Fruit fly (Drosophila melanogaster) whole organism, prepupa: ENCODE measurements around the gene CG6321.

ENCODE experiments used
- Blimp-1 ChIP-seq: fragments of 200-800 bp; sonication (Bioruptor generic); optimal IDR thresholded peaks from 3 replicates; lab custom pipeline; 2017; ENCODE audit warnings: missing biosample characterization, missing genetic modification characterization, mild to moderate bottlenecking, moderate library complexity, missing genetic modification reagents
- CG10631 ChIP-seq: fragments of 200-800 bp; sonication (Bioruptor generic); optimal IDR thresholded peaks from 2 replicates; lab custom pipeline; 2016; ENCODE audit warnings: missing biosample characterization, missing genetic modification characterization
- CG10669 ChIP-seq: fragments of 200-800 bp; sonication (Bioruptor generic); optimal IDR thresholded peaks from 3 replicates; lab custom pipeline; 2018; ENCODE audit warnings: missing biosample characterization, mild to moderate bottlenecking, missing genetic modification characterization, moderate library complexity
- CG11294 ChIP-seq: fragments of 200-800 bp; sonication (Bioruptor generic); IDR thresholded peaks from 2 replicates; pipeline ENCODE4 v1.3.6; 2022; ENCODE audit warnings: missing biosample characterization, missing genetic modification characterization
- CG11762 ChIP-seq: fragments of 200-800 bp; sonication (Bioruptor generic); optimal IDR thresholded peaks from 3 replicates; lab custom pipeline; 2016; ENCODE audit warnings: missing biosample characterization, missing genetic modification characterization; ENCODE audit not compliant: insufficient read depth
- CG11902 ChIP-seq: fragments of 200-800 bp; sonication (Bioruptor generic); optimal IDR thresholded peaks from 3 replicates; lab custom pipeline; 2016; ENCODE audit warnings: missing biosample characterization, missing genetic modification characterization
- CG15336 ChIP-seq: fragments of 200-800 bp; sonication (Bioruptor generic); IDR thresholded peaks from 2 replicates; pipeline ENCODE4 v1.3.6; 2022; ENCODE audit warnings: missing biosample characterization, missing genetic modification characterization
- CG16779 ChIP-seq: fragments of 200-800 bp; sonication (Bioruptor generic); optimal IDR thresholded peaks from 3 replicates; lab custom pipeline; 2017; ENCODE audit warnings: missing biosample characterization, mild to moderate bottlenecking, missing genetic modification characterization
- CG3032 ChIP-seq: fragments of 200-800 bp; optimal IDR thresholded peaks from 2 replicates; lab custom pipeline; 2019; ENCODE audit warnings: missing biosample characterization, mild to moderate bottlenecking, missing genetic modification characterization, moderate library complexity
- CG31627 ChIP-seq: fragments of 200-800 bp; sonication (Bioruptor generic); optimal IDR thresholded peaks from 3 replicates; lab custom pipeline; 2016; ENCODE audit warnings: missing biosample characterization, missing genetic modification characterization
- CG32006 ChIP-seq: fragments of 200-800 bp; sonication (Bioruptor generic); optimal IDR thresholded peaks from 3 replicates; lab custom pipeline; 2017; ENCODE audit warnings: missing biosample characterization, mild to moderate bottlenecking, missing genetic modification characterization
- CG34406 ChIP-seq: fragments of 200-800 bp; sonication (Bioruptor generic); optimal IDR thresholded peaks from 3 replicates; lab custom pipeline; 2016; ENCODE audit warnings: missing biosample characterization, missing genetic modification characterization
- CG3919 ChIP-seq: fragments of 200-800 bp; sonication (Bioruptor generic); optimal IDR thresholded peaks from 3 replicates; lab custom pipeline; 2016; ENCODE audit warnings: missing biosample characterization, missing genetic modification characterization
- CG4318 ChIP-seq: fragments of 200-800 bp; sonication (Bioruptor generic); optimal IDR thresholded peaks from 3 replicates; lab custom pipeline; 2017; ENCODE audit warnings: missing biosample characterization, mild to moderate bottlenecking, missing genetic modification characterization
- CG6163 ChIP-seq: fragments of 200-800 bp; sonication (Bioruptor generic); IDR thresholded peaks from 3 replicates; pipeline ENCODE4 v1.3.6; 2022; ENCODE audit warnings: missing biosample characterization, missing genetic modification characterization
- CG6276 ChIP-seq: fragments of 200-800 bp; sonication (Bioruptor generic); optimal IDR thresholded peaks from 2 replicates; lab custom pipeline; 2017; ENCODE audit warnings: missing biosample characterization, mild to moderate bottlenecking, missing genetic modification characterization
- CG6792 ChIP-seq: fragments of 200-800 bp; sonication (Bioruptor generic); optimal IDR thresholded peaks from 3 replicates; lab custom pipeline; 2016; ENCODE audit warnings: missing biosample characterization, missing genetic modification characterization
- CG6808 ChIP-seq: fragments of 200-800 bp; sonication (Bioruptor generic); optimal IDR thresholded peaks from 3 replicates; lab custom pipeline; 2017; ENCODE audit warnings: missing biosample characterization, missing genetic modification characterization, mild to moderate bottlenecking, moderate library complexity, missing genetic modification reagents
- CG6854 ChIP-seq: fragments of 200-800 bp; sonication (Bioruptor generic); optimal IDR thresholded peaks from 2 replicates; lab custom pipeline; 2017; ENCODE audit warnings: missing biosample characterization, mild to moderate bottlenecking, missing genetic modification characterization
- CG7368 ChIP-seq: fragments of 200-800 bp; sonication (Bioruptor generic); optimal IDR thresholded peaks from 3 replicates; lab custom pipeline; 2016; ENCODE audit warnings: missing biosample characterization, missing genetic modification characterization
- CG8119 ChIP-seq: fragments of 200-800 bp; sonication (Bioruptor generic); IDR thresholded peaks from 3 replicates; pipeline ENCODE4 v1.3.6; 2022; ENCODE audit warnings: missing biosample characterization, missing genetic modification characterization
- CG8319 ChIP-seq: fragments of 200-800 bp; sonication (Bioruptor generic); optimal IDR thresholded peaks from 3 replicates; lab custom pipeline; 2016; ENCODE audit warnings: missing biosample characterization, missing genetic modification characterization
- CG8632 ChIP-seq: fragments of 200-800 bp; sonication (Bioruptor generic); optimal IDR thresholded peaks from 3 replicates; lab custom pipeline; 2016; ENCODE audit warnings: missing biosample characterization, missing genetic modification characterization
- CG9139 ChIP-seq: fragments of 200-800 bp; sonication (Bioruptor generic); optimal IDR thresholded peaks from 3 replicates; lab custom pipeline; 2017; ENCODE audit warnings: missing biosample characterization, mild to moderate bottlenecking, missing genetic modification characterization
- Eip75B ChIP-seq: fragments of 200-800 bp; sonication (Bioruptor generic); optimal IDR thresholded peaks from 3 replicates; lab custom pipeline; 2016; ENCODE audit warnings: missing biosample characterization, missing genetic modification characterization
- Eip93F ChIP-seq: fragments of 200-800 bp; sonication (Bioruptor generic); optimal IDR thresholded peaks from 2 replicates; lab custom pipeline; 2016; ENCODE audit warnings: missing biosample characterization, mild to moderate bottlenecking, missing genetic modification characterization
- Ets21C ChIP-seq: fragments of 200-800 bp; sonication (Bioruptor generic); optimal IDR thresholded peaks from 3 replicates; lab custom pipeline; 2016; ENCODE audit warnings: missing biosample characterization, missing genetic modification characterization
- Ets96B ChIP-seq: fragments of 200-800 bp; optimal IDR thresholded peaks from 2 replicates; lab custom pipeline; 2019; ENCODE audit warnings: missing biosample characterization, mild to moderate bottlenecking, missing genetic modification characterization, moderate library complexity
- Gug ChIP-seq: fragments of 200-800 bp; sonication (Bioruptor generic); IDR thresholded peaks from 2 replicates; pipeline ENCODE4 v1.3.6; 2022; ENCODE audit warnings: missing biosample characterization, missing genetic modification characterization
- Hr38 ChIP-seq: sonication (Bioruptor generic); optimal IDR thresholded peaks from 2 replicates; lab custom pipeline; 2016; ENCODE audit warnings: missing biosample characterization, missing genetic modification characterization
- Hr39 ChIP-seq: fragments of 200-800 bp; sonication (Bioruptor generic); optimal IDR thresholded peaks from 2 replicates; lab custom pipeline; 2016; ENCODE audit warnings: missing biosample characterization, missing genetic modification characterization
- Met ChIP-seq: fragments of 200-800 bp; sonication (Bioruptor generic); optimal IDR thresholded peaks from 3 replicates; lab custom pipeline; 2016; ENCODE audit warnings: missing biosample characterization, missing genetic modification characterization
- OdsH ChIP-seq: fragments of 200-800 bp; sonication (Bioruptor generic); optimal IDR thresholded peaks from 3 replicates; lab custom pipeline; 2016; ENCODE audit warnings: missing biosample characterization, missing genetic modification characterization
- Smox ChIP-seq: fragments of 200-800 bp; sonication (Bioruptor generic); optimal IDR thresholded peaks from 3 replicates; lab custom pipeline; 2016; ENCODE audit warnings: missing biosample characterization, missing genetic modification characterization
- Sox102F ChIP-seq: fragments of 200-800 bp; sonication (Bioruptor generic); optimal IDR thresholded peaks from 2 replicates; lab custom pipeline; 2016; ENCODE audit warnings: missing biosample characterization, mild to moderate bottlenecking, missing genetic modification characterization
- Sox14 ChIP-seq: fragments of 200-800 bp; sonication (Bioruptor generic); optimal IDR thresholded peaks from 3 replicates; lab custom pipeline; 2016; ENCODE audit warnings: missing biosample characterization, missing genetic modification characterization
- Sox15 ChIP-seq: fragments of 200-800 bp; sonication (Bioruptor generic); optimal IDR thresholded peaks from 3 replicates; lab custom pipeline; 2016; ENCODE audit warnings: missing biosample characterization, missing genetic modification characterization
- acj6 ChIP-seq: fragments of 200-800 bp; sonication (Bioruptor generic); optimal IDR thresholded peaks from 3 replicates; lab custom pipeline; 2016; ENCODE audit warnings: missing biosample characterization, missing genetic modification characterization
- cyc ChIP-seq: fragments of 200-800 bp; sonication (Bioruptor generic); optimal IDR thresholded peaks from 3 replicates; lab custom pipeline; 2016; ENCODE audit warnings: missing biosample characterization, missing genetic modification characterization
- dac ChIP-seq: fragments of 200-800 bp; sonication (Bioruptor generic); optimal IDR thresholded peaks from 2 replicates; lab custom pipeline; 2017; ENCODE audit warnings: missing biosample characterization, mild to moderate bottlenecking, missing genetic modification characterization
- dsx ChIP-seq: fragments of 200-800 bp; optimal IDR thresholded peaks from 3 replicates; lab custom pipeline; 2019; ENCODE audit warnings: missing biosample characterization, mild to moderate bottlenecking, missing genetic modification characterization, moderate library complexity; ENCODE audit not compliant: poor library complexity, severe bottlenecking
- fd59A ChIP-seq: fragments of 200-800 bp; sonication (Bioruptor generic); optimal IDR thresholded peaks from 2 replicates; lab custom pipeline; 2017; ENCODE audit warnings: missing biosample characterization, mild to moderate bottlenecking, missing genetic modification characterization, missing genetic modification reagents
- fd85E ChIP-seq: fragments of 200-800 bp; sonication (Bioruptor generic); optimal IDR thresholded peaks from 3 replicates; lab custom pipeline; 2016; ENCODE audit warnings: missing biosample characterization, missing genetic modification characterization
- fkh ChIP-seq: fragments of 200-800 bp; sonication (Bioruptor generic); optimal IDR thresholded peaks from 3 replicates; lab custom pipeline; 2017; ENCODE audit warnings: missing biosample characterization, mild to moderate bottlenecking, missing genetic modification characterization, moderate library complexity
- lz ChIP-seq: fragments of 200-800 bp; sonication (Bioruptor generic); optimal IDR thresholded peaks from 3 replicates; lab custom pipeline; 2016; ENCODE audit warnings: missing biosample characterization, missing genetic modification characterization
- net ChIP-seq: fragments of 200-800 bp; sonication (Bioruptor generic); optimal IDR thresholded peaks from 3 replicates; lab custom pipeline; 2016; ENCODE audit warnings: missing biosample characterization, missing genetic modification characterization
- pdm3 ChIP-seq: fragments of 200-800 bp; sonication (Bioruptor generic); optimal IDR thresholded peaks from 3 replicates; lab custom pipeline; 2016; ENCODE audit warnings: missing biosample characterization, missing genetic modification characterization
- salr ChIP-seq, 2 experiments: fragments of 200-800 bp; sonication (Bioruptor generic); optimal IDR thresholded peaks; 3 replicates each; lab custom pipeline; 2016 to 2018; ENCODE audit warnings: missing biosample characterization in 2 of 2, missing genetic modification characterization in 2 of 2, mild to moderate bottlenecking in 1 of 2
- ss ChIP-seq, 2 experiments: fragments of 200-800 bp; sonication (Bioruptor generic); optimal IDR thresholded peaks; 2 replicates in 1 of 2; 3 replicates in 1 of 2; lab custom pipeline; 2017 to 2018; ENCODE audit warnings: mild to moderate bottlenecking in 2 of 2, missing biosample characterization in 2 of 2, missing genetic modification characterization in 2 of 2, moderate library complexity in 1 of 2
- svp ChIP-seq: fragments of 200-800 bp; sonication (Bioruptor generic); peaks from one replicate; lab custom pipeline; 2016; ENCODE audit warnings: missing biosample characterization, missing genetic modification characterization
- topi ChIP-seq: fragments of 200-800 bp; sonication (Bioruptor generic); optimal IDR thresholded peaks from 3 replicates; lab custom pipeline; 2016; ENCODE audit warnings: missing biosample characterization, missing genetic modification characterization
- vri ChIP-seq: fragments of 200-800 bp; sonication (Bioruptor generic); optimal IDR thresholded peaks from 3 replicates; lab custom pipeline; 2016; ENCODE audit warnings: missing biosample characterization, mild to moderate bottlenecking, missing genetic modification characterization

CG6321 gene

DNA sequence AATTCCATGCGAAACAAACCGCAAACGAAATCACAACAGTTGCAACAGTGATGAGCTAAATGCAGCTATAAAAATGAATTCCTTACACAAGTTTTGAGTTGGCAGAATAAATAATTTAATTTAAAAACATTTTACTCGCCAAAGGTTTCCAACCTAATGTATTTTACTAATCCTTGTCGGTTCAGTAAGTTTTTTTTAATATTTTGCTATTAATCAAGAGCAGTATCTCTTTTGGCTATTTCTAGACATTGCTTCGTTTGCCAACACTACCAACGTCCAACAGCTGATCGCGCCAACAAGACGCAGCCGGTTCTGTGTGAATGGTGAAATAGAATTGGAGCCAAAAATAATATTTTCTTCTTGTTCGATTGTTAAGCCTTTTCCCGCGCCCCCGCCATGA is 3.7 kb upstream of the CG6321 start, which contains the start of the genes CG32075, CG45101 and SuUR:
CG32075 (minus strand) TSS at position 253 of the 400 bp plus-strand sequence.
CG45101 (plus strand) TSS at position 303 of the 400 bp plus-strand sequence.
SuUR (plus strand) TSS at position 303 of the 400 bp plus-strand sequence.
- TF ChIP-seq Blimp-1 (GFP tag; lab: Kevin White, UChicago) (no peak), CG8319 (GFP tag; lab: Kevin White, UChicago) (peak; percentile 81), CG7368 (peak; percentile 68), CG11762 (peak; percentile 66), svp (GFP tag; lab: Kevin White, UChicago) (no peak), CG4318 (GFP tag; lab: Kevin White, UChicago) (peak; percentile 68), Gug (GFP tag; lab: Robert Waterston, UW) (peak; percentile 79), CG3032 (peak; percentile 78), CG9139 (GFP tag; lab: Kevin White, UChicago) (no peak), fd85E (GFP tag; lab: Kevin White, UChicago) (no peak), Ets96B (tag; lab: Kevin White, UChicago) (peak; percentile 75), CG10631 (GFP tag; lab: Kevin White, UChicago) (peak; percentile 89), dsx (GFP tag; lab: Kevin White, UChicago) (peak; percentile 66), CG3919 (GFP tag; lab: Kevin White, UChicago) (peak; percentile 76), acj6 (GFP tag; lab: Kevin White, UChicago) (peak; percentile 88), Sox14 (GFP tag; lab: Kevin White, UChicago) (peak; percentile 89), Sox15 (GFP tag; lab: Kevin White, UChicago) (peak; percentile 82), CG6854 (GFP tag; lab: Kevin White, UChicago) (no peak), salr (GFP tag; optimal IDR thresholded peaks at IDR 0.05; lab: Kevin White, UChicago) (peak; percentile 43 to 59), Eip75B (GFP tag; lab: Kevin White, UChicago) (peak; percentile 83), CG11294 (GFP tag; lab: Robert Waterston, UW) (peak; percentile 80; the same call in 1 of the 2 replicates), CG8119 (peak; percentile 60; the same call in 2 of the 3 replicates), lz (peak; percentile 91), Smox (GFP tag; lab: Kevin White, UChicago) (no peak), Eip93F (peak; percentile 38), CG11902 (GFP tag; lab: Kevin White, UChicago) (peak; percentile 73), Hr38 (GFP tag; lab: Kevin White, UChicago) (peak; percentile 65), fd59A (GFP tag; lab: Kevin White, UChicago) (peak; percentile 39), CG6808 (GFP tag; lab: Kevin White, UChicago) (no peak), Met (GFP tag; lab: Kevin White, UChicago) (peak; percentile 87), CG10669 (GFP tag; lab: Kevin White, UChicago) (peak; percentile 75), Sox102F (GFP tag; lab: Kevin White, UChicago) (peak; percentile 81), cyc (GFP tag; lab: Kevin White, UChicago) (peak; percentile 89), net (peak; percentile 73), vri (GFP tag; lab: Kevin White, UChicago) (peak; percentile 73), ss (GFP tag; optimal IDR thresholded peaks at IDR 0.05; lab: Kevin White, UChicago) (peak; percentile 7 to 67), fkh (GFP tag; lab: Kevin White, UChicago) (peak; percentile 43), Ets21C (GFP tag; lab: Kevin White, UChicago) (peak; percentile 85), Hr39 (GFP tag; lab: Kevin White, UChicago) (peak; percentile 92), OdsH (GFP tag; lab: Kevin White, UChicago) (peak; percentile 89), topi (GFP tag; lab: Kevin White, UChicago) (peak; percentile 86), CG32006 (peak; percentile 82), CG31627 (peak; percentile 92), dac (GFP tag; lab: Kevin White, UChicago) (peak; percentile 52), CG34406 (GFP tag; lab: Kevin White, UChicago) (peak; percentile 82), CG6163 (GFP tag; lab: Robert Waterston, UW) (peak; percentile 70), CG6276 (GFP tag; lab: Kevin White, UChicago) (no peak), pdm3 (GFP tag; lab: Kevin White, UChicago) (peak; percentile 90), CG6792 (GFP tag; lab: Kevin White, UChicago) (peak; percentile 80), CG8632 (GFP tag; lab: Kevin White, UChicago) (peak; percentile 73), CG15336 (GFP tag; lab: Robert Waterston, UW) (peak; percentile 75), CG16779 (tag; lab: Kevin White, UChicago) (no peak)
